Worm (Caenorhabditis elegans) whole organism, late embryonic: ENCODE measurements around the gene tyr-1.

Experiments used
- ama-1 ChIP-seq: fragments of 150-350 bp; optimal IDR thresholded peaks from 2 replicates; lab custom pipeline; 2014
- dmd-4 ChIP-seq: sonication (generic microtip); optimal IDR thresholded peaks from 2 replicates; lab custom pipeline; 2016; ENCODE audit warnings: borderline replicate concordance, missing genetic modification characterization, missing compliant biosample characterization
- elt-2 ChIP-seq: sonication (generic microtip); optimal IDR thresholded peaks from 2 replicates; lab custom pipeline; 2016; ENCODE audit warnings: missing genetic modification reagents, missing genetic modification characterization, missing compliant biosample characterization
- ets-4 ChIP-seq: sonication (generic microtip); optimal IDR thresholded peaks from 2 replicates; lab custom pipeline; 2016; ENCODE audit warnings: missing genetic modification characterization, missing compliant biosample characterization
- fkh-10 ChIP-seq: fragments of 150-350 bp; optimal IDR thresholded peaks from 2 replicates; lab custom pipeline; 2014; ENCODE audit warnings: missing biosample characterization, missing genetic modification reagents, missing genetic modification characterization
- lin-11 ChIP-seq: fragments of 200-800 bp; sonication (Bioruptor generic); optimal IDR thresholded peaks from 2 replicates; lab custom pipeline; 2018; ENCODE audit warnings: mild to moderate bottlenecking, missing genetic modification characterization, missing compliant biosample characterization
- mec-3 ChIP-seq: sonication (generic microtip); optimal IDR thresholded peaks from 2 replicates; lab custom pipeline; 2016; ENCODE audit warnings: borderline replicate concordance, missing genetic modification characterization, missing compliant biosample characterization
- nhr-11 ChIP-seq: fragments of 150-350 bp; optimal IDR thresholded peaks from 2 replicates; lab custom pipeline; 2014; ENCODE audit warnings: missing biosample characterization, missing genetic modification characterization
- pat-9 ChIP-seq: fragments of 200-800 bp; sonication (Bioruptor generic); optimal IDR thresholded peaks from 2 replicates; lab custom pipeline; 2018; ENCODE audit warnings: mild to moderate bottlenecking, missing genetic modification characterization, moderate library complexity, missing compliant biosample characterization
- pha-4 ChIP-seq: fragments of 150-350 bp; optimal IDR thresholded peaks from 2 replicates; lab custom pipeline; 2018; ENCODE audit warnings: missing biosample characterization, missing genetic modification reagents, missing genetic modification characterization
- sdc-2 ChIP-seq: sonication (generic microtip); optimal IDR thresholded peaks from 2 replicates; lab custom pipeline; 2016; ENCODE audit warnings: missing genotype, missing genetic modification characterization, missing compliant biosample characterization
- sox-4 ChIP-seq: sonication (generic microtip); optimal IDR thresholded peaks from 2 replicates; lab custom pipeline; 2017; ENCODE audit warnings: mild to moderate bottlenecking, missing genetic modification characterization, inconsistent platforms, missing compliant biosample characterization
- unc-86 ChIP-seq: sonication (generic microtip); optimal IDR thresholded peaks from 2 replicates; lab custom pipeline; 2016; ENCODE audit warnings: missing genetic modification characterization, missing compliant biosample characterization

- no peak for TF ChIP-seq mec-3 (tag; lab: Kevin White, UChicago)
- no peak for TF ChIP-seq pha-4 (tag; lab: Kevin White, UChicago)
- TF ChIP-seq unc-86 (tag; lab: Kevin White, UChicago) = no peak
- no peak for TF ChIP-seq lin-11 (tag; lab: Kevin White, UChicago)
- no peak for TF ChIP-seq dmd-4 (tag; lab: Kevin White, UChicago)
- no peak for TF ChIP-seq ama-1 (lab: Kevin White, UChicago)
- TF ChIP-seq elt-2 (tag; lab: Kevin White, UChicago) = no peak
- TF ChIP-seq sdc-2 = no peak
- TF ChIP-seq ets-4 (tag; lab: Kevin White, UChicago) = no peak
- no peak for TF ChIP-seq fkh-10 (GFP tag; lab: Kevin White, UChicago)
- no peak for TF ChIP-seq sox-4
- TF ChIP-seq pat-9 = no peak
- no peak for TF ChIP-seq nhr-11 (tag; lab: Kevin White, UChicago)
Observed at ce11 chrIII:7892333-7892732, 18.8 kb downstream of the tyr-1 start.
